Worm (Caenorhabditis elegans) whole organism, young adult: ENCODE data around the gene F49F1.7.

Experiments used
- F52B5.7 ChIP-seq: sonication (generic microtip); optimal IDR thresholded peaks from 2 replicates; lab custom pipeline; 2016; ENCODE audit warnings: mild to moderate bottlenecking, missing genetic modification characterization, missing compliant biosample characterization
- attf-5 ChIP-seq: fragments of 200-800 bp; sonication (Bioruptor generic); optimal IDR thresholded peaks from 2 replicates; lab custom pipeline; 2018; ENCODE audit warnings: mild to moderate bottlenecking, missing genetic modification characterization, missing compliant biosample characterization
- ceh-91 ChIP-seq: fragments of 200-800 bp; sonication (Bioruptor generic); IDR thresholded peaks from 2 replicates; pipeline ENCODE4 v1.3.6; 2022; ENCODE audit warnings: missing genetic modification reagents, missing genetic modification characterization, missing compliant biosample characterization
- efl-1 ChIP-seq: fragments of 150-350 bp; optimal IDR thresholded peaks from 2 replicates; lab custom pipeline; 2014; ENCODE audit warnings: missing biosample characterization, missing genetic modification reagents, missing genetic modification characterization
- hlh-26 ChIP-seq: fragments of 200-800 bp; sonication (Bioruptor generic); conservative IDR thresholded peaks from 2 replicates; pipeline ENCODE4 v1.3.6; 2022; ENCODE audit warnings: missing genetic modification reagents, missing genetic modification characterization, missing compliant biosample characterization
- madf-10 ChIP-seq: sonication (generic microtip); optimal IDR thresholded peaks from 2 replicates; lab custom pipeline; 2016; ENCODE audit warnings: mild to moderate bottlenecking, missing genetic modification characterization, missing compliant biosample characterization
- madf-6 ChIP-seq: fragments of 200-800 bp; sonication (Bioruptor generic); IDR thresholded peaks from 2 replicates; pipeline ENCODE4 v1.3.6; 2022; ENCODE audit warnings: missing genetic modification reagents, missing genetic modification characterization, missing compliant biosample characterization
- nfya-1 ChIP-seq: sonication (generic microtip); optimal IDR thresholded peaks from 2 replicates; lab custom pipeline; 2017; ENCODE audit warnings: antibody characterized with exemption, missing compliant biosample characterization, missing genetic modification characterization, borderline replicate concordance; ENCODE audit not compliant: insufficient read depth
- nhr-179 ChIP-seq: sonication (generic microtip); optimal IDR thresholded peaks from 2 replicates; lab custom pipeline; 2016; ENCODE audit warnings: mild to moderate bottlenecking, missing genetic modification characterization, missing compliant biosample characterization
- snpc-4 ChIP-seq, 5 experiments: fragments of 150-350 bp in 1 of 5; sonication (generic microtip) in 4 of 5; optimal IDR thresholded peaks; 2 replicates each; lab custom pipeline; 2014 to 2018; ENCODE audit warnings: missing genetic modification characterization in 5 of 5, missing biosample characterization in 3 of 5, antibody characterized with exemption in 2 of 5, mild to moderate bottlenecking in 2 of 5, missing compliant biosample characterization in 2 of 5, missing genotype in 2 of 5, moderate library complexity in 2 of 5, missing genetic modification reagents in 1 of 5
- somi-1 ChIP-seq: fragments of 200-800 bp; sonication (Bioruptor generic); optimal IDR thresholded peaks from 2 replicates; lab custom pipeline; 2018; ENCODE audit warnings: mild to moderate bottlenecking, missing genetic modification characterization, missing compliant biosample characterization

ce11 chrIV:4171531-4172163 is 46.1 kb upstream of the F49F1.7 start, which contains the start of the genes K08D10.13 and rnp-2:
- TF ChIP-seq hlh-26 (GFP tag; lab: Robert Waterston, UW) (no peak), snpc-4 (GFP tag; optimal IDR thresholded peaks at IDR 0.05; lab: Kevin White, UChicago) (no peak), snpc-4 (tag; optimal IDR thresholded peaks at IDR 0.05; lab: Kevin White, UChicago) (peak in 1 of 4 experiments; percentile 3), attf-5 (GFP tag; lab: Kevin White, UChicago) (no peak), ceh-91 (GFP tag; lab: Robert Waterston, UW) (no peak), nfya-1 (no peak), F52B5.7 (no peak), efl-1 (GFP tag; lab: Kevin White, UChicago) (no peak), madf-10 (tag; lab: Kevin White, UChicago) (no peak), madf-6 (no peak), somi-1 (GFP tag; lab: Kevin White, UChicago) (no peak), nhr-179 (tag; lab: Kevin White, UChicago) (no peak)
